Worm (Caenorhabditis elegans): ENCODE data around the gene flp-13.

ce11 chrIV:7651120-7651519 is 47.1 kb downstream of the flp-13 start, which contains the start of gene cima-1:
- TF ChIP-seq snpc-4 (tag; optimal IDR thresholded peaks at IDR 0.05) (no peak), unc-39 (tag; optimal IDR thresholded peaks at IDR 0.05) (no peak), ctbp-1 (GFP tag; IDR thresholded peaks at IDR 0.05) (no peak), lsy-2 (tag; optimal IDR thresholded peaks at IDR 0.05) (no peak), unc-62 (GFP tag; optimal IDR thresholded peaks at IDR 0.05 in 1 of 2) (no peak), unc-62 (tag; optimal IDR thresholded peaks at IDR 0.05) (no peak), lin-13 (GFP tag; optimal IDR thresholded peaks at IDR 0.05) (no peak), skn-1 (tag; optimal IDR thresholded peaks at IDR 0.05) (no peak), daf-12 (tag; optimal IDR thresholded peaks at IDR 0.05) (no peak), R02D3.7 (tag; optimal IDR thresholded peaks at IDR 0.05) (no peak), rbr-2 (tag; optimal IDR thresholded peaks at IDR 0.05) (no peak)
